Worm (Caenorhabditis elegans) whole organism, L3 larva: Measurements from ENCODE around the gene C37E2.2.

Experiments used
- nfya-1 ChIP-seq: sonication (generic microtip); optimal IDR thresholded peaks from 2 replicates; lab custom pipeline; 2017; ENCODE audit warnings: missing genetic modification characterization, mild to moderate bottlenecking, missing compliant biosample characterization, antibody characterized with exemption, moderate library complexity; ENCODE audit not compliant: insufficient read depth
- nhr-11 ChIP-seq: fragments of 150-350 bp; optimal IDR thresholded peaks from 2 replicates; lab custom pipeline; 2014; ENCODE audit warnings: missing biosample characterization, missing genetic modification characterization
- nhr-237 ChIP-seq: fragments of 150-350 bp; optimal IDR thresholded peaks from 2 replicates; lab custom pipeline; 2014; ENCODE audit warnings: missing biosample characterization, missing genetic modification characterization
- unc-39 ChIP-seq: sonication (generic microtip); optimal IDR thresholded peaks from 4 replicates; lab custom pipeline; 2017; ENCODE audit warnings: missing biosample characterization, missing genetic modification characterization
- unc-62 ChIP-seq: fragments of 150-350 bp; sonication (generic microtip); optimal IDR thresholded peaks from 4 replicates; lab custom pipeline; 2014; ENCODE audit warnings: missing biosample characterization, missing genetic modification reagents, missing genetic modification characterization
- zag-1 ChIP-seq: fragments of 150-350 bp; optimal IDR thresholded peaks from 2 replicates; lab custom pipeline; 2014; ENCODE audit warnings: missing biosample characterization, missing genetic modification characterization

ce11 chrX:14223156-14223555 lies 47.3 kb downstream of the C37E2.2 start, which contains the start of gene K06G5.3:
- no peak for TF ChIP-seq unc-62 (GFP tag; lab: Kevin White, UChicago)
- no peak for TF ChIP-seq nhr-11
- no peak for TF ChIP-seq unc-39 (tag; lab: Kevin White, UChicago)
- no peak for TF ChIP-seq zag-1
- TF ChIP-seq nhr-237 (tag; lab: Kevin White, UChicago): no peak
- no peak for TF ChIP-seq nfya-1 (tag; lab: Kevin White, UChicago)
